Fruit fly (Drosophila melanogaster): ENCODE measurements around the gene ND-13B.

The ND-13B gene

DNA sequence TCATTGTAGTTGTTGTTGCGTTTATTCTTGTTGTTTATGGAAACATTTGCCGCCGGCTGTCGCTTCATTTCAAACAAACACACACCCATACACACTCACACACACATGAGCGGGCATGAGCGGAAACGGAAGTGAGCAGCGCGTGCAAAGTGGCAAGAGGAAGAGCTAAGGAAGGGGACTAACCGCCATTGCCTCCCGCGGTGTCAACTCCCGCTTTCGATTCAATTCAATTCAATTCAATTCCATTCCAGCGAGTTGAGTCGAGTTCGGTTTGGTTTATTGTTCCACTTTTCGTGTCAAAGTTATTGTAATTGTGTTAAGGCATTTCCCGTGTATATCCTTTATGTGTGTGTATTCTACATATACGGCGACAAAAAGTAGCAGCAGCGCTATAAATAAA, 40.7 kb upstream of the ND-13B start (continued):
- 0 out of 2 replicates have a peak, but pooled peaks have one; percentile 16 for TF ChIP-seq HLH3B (GFP tag; IDR thresholded peaks at IDR 0.05)
- TF ChIP-seq abd-A (tag; optimal IDR thresholded peaks at IDR 0.05): peak; percentile 64
- no peak for TF ChIP-seq CG8290 (GFP tag; optimal IDR thresholded peaks at IDR 0.05)
- TF ChIP-seq CG8290 (tag; optimal IDR thresholded peaks at IDR 0.05): peak in 1 of 2 experiments; percentile 51
- peak; percentile 0 for TF ChIP-seq salm (tag; optimal IDR thresholded peaks at IDR 0.05)
- peak; percentile 9 for TF ChIP-seq CG12219 (GFP tag; optimal IDR thresholded peaks at IDR 0.05)
- peak; percentile 91 for TF ChIP-seq CG15601 (tag; optimal IDR thresholded peaks at IDR 0.05)
- TF ChIP-seq CG12071 (GFP tag; optimal IDR thresholded peaks at IDR 0.05): peak; percentile 71

DNA sequence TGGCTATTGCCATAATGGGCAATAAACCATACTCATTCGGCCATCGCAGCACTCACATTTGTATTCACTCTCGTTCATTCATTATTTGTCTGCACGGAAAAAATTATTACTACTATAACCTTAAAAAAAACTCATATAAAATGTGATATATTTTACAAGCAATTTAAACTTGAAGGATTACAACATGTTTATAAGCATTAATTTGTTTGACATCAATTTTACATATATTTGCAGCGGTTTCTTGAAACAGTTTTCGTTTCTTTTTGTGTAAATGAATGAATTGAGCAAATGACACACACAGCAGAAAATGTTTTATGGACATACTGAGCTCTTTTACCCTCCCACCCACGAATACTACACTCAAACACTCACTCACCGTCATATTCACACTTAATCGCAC, 39.6 kb upstream of the ND-13B start:
- TF ChIP-seq al (GFP tag; IDR thresholded peaks at IDR 0.05) (peak; percentile 5; the same call in 1 of the 2 replicates), CG9932 (GFP tag; IDR thresholded peaks at IDR 0.05) (peak; percentile 14; the same call in 1 of the 2 replicates), CG8924 (tag; optimal IDR thresholded peaks at IDR 0.05) (no peak), prd (optimal IDR thresholded peaks at IDR 0.05) (no peak), prd (GFP tag; IDR thresholded peaks at IDR 0.05) (0 out of 3 replicates have a peak, but pooled peaks have one; percentile 17), CG2678 (tag; optimal IDR thresholded peaks at IDR 0.05) (peak; percentile 38), CG18599 (GFP tag; optimal IDR thresholded peaks at IDR 0.05) (peak; percentile 38), sens (GFP tag) (peak; percentile 41), Taf1 (GFP tag; IDR thresholded peaks at IDR 0.05) (no peak), Rfx (GFP tag; IDR thresholded peaks at IDR 0.05) (0 out of 2 replicates have a peak, but pooled peaks have one; percentile 41), CG2120 (GFP tag; optimal IDR thresholded peaks at IDR 0.05) (peak; percentile 36), Med (GFP tag) (peak; percentile 16), Ptx1 (GFP tag; IDR thresholded peaks at IDR 0.05) (0 out of 2 replicates have a peak, but pooled peaks have one; percentile 35), CG3847 (GFP tag; IDR thresholded peaks at IDR 0.05) (no peak), gro (GFP tag; optimal IDR thresholded peaks at IDR 0.05) (no peak), pan (optimal IDR thresholded peaks at IDR 0.05) (no peak), pan (GFP tag; optimal IDR thresholded peaks at IDR 0.05 in 1 of 2, IDR thresholded peaks at IDR 0.05 in 1 of 2) (peak in 1 of 2 experiments; percentile 56), Sox102F (GFP tag; optimal IDR thresholded peaks at IDR 0.05) (peak; percentile 14), dysf (GFP tag; IDR thresholded peaks at IDR 0.05) (peak; percentile 26; the same call in 1 of the 3 replicates), sisA (GFP tag; IDR thresholded peaks at IDR 0.05) (0 out of 2 replicates have a peak, but pooled peaks have one; percentile 4), CG14014 (GFP tag; IDR thresholded peaks at IDR 0.05) (0 out of 2 replicates have a peak, but pooled peaks have one; percentile 10), Hmr (GFP tag; optimal IDR thresholded peaks at IDR 0.05) (peak; percentile 12), slbo (GFP tag; IDR thresholded peaks at IDR 0.05) (peak; percentile 65), CG12104 (GFP tag; optimal IDR thresholded peaks at IDR 0.05) (no peak), grau (tag; optimal IDR thresholded peaks at IDR 0.05) (peak; percentile 7), hkb (optimal IDR thresholded peaks at IDR 0.05) (no peak), hkb (GFP tag; IDR thresholded peaks at IDR 0.05) (peak; percentile 36; the same call in 1 of the 2 replicates), emc (GFP tag; optimal IDR thresholded peaks at IDR 0.05) (no peak), row (GFP tag; IDR thresholded peaks at IDR 0.05) (peak; percentile 55; the same call in 2 of the 3 replicates), lmd (GFP tag; IDR thresholded peaks at IDR 0.05) (peak; percentile 13; the same call in 1 of the 2 replicates), lab (GFP tag; optimal IDR thresholded peaks at IDR 0.05) (peak; percentile 7), CG34224 (GFP tag; IDR thresholded peaks at IDR 0.05; ENCODE audit: partially characterized antibody) (no peak), CG32532 (GFP tag; IDR thresholded peaks at IDR 0.05) (peak; percentile 44), ranshi (GFP tag; IDR thresholded peaks at IDR 0.05) (0 out of 2 replicates have a peak, but pooled peaks have one; percentile 6), abd-A (tag; optimal IDR thresholded peaks at IDR 0.05) (peak; percentile 28), CG3281 (GFP tag; optimal IDR thresholded peaks at IDR 0.05) (peak; percentile 15), ci (GFP tag; IDR thresholded peaks at IDR 0.05) (no peak), cad (GFP tag; optimal IDR thresholded peaks at IDR 0.05) (no peak), CG9215 (GFP tag; IDR thresholded peaks at IDR 0.05) (peak; percentile 33; the same call in 1 of the 2 replicates)
